Worm (Caenorhabditis elegans): ENCODE measurements around the gene sre-45.
A peak's percentile ranks its signal among the peaks of the same experiment; 100 is the strongest.

sre-45 gene

DNA sequence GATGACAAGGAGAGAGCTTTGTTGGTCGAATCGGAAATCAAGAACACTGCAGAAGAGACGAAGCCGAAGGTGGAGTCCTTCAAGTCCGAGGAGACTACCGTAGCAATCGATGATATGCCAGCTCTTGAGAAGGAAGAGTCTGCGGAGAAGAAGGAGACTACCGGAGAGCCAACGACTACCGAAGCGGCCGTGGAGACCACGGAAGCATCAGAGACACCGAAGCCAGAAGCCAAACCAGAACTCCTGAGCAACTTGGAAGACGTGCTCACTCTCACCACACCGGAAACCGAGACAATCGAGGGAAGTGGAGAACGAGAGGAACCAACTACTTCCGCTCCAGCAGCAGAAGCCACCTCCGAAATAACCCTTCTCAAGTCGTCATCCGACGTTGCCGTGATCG, 33.6 kb upstream of the sre-45 start:
- TF ChIP-seq set-16 (GFP tag; IDR thresholded peaks at IDR 0.05) (peak; percentile 65), unc-62 (GFP tag; optimal IDR thresholded peaks at IDR 0.05 in 1 of 2) (peak in 1 of 2 experiments; percentile 47), unc-62 (tag; optimal IDR thresholded peaks at IDR 0.05) (no peak), ces-1 (GFP tag; optimal IDR thresholded peaks at IDR 0.05) (no peak), R02D3.7 (tag; optimal IDR thresholded peaks at IDR 0.05) (no peak), F10B5.3 (tag; optimal IDR thresholded peaks at IDR 0.05) (no peak)

DNA sequence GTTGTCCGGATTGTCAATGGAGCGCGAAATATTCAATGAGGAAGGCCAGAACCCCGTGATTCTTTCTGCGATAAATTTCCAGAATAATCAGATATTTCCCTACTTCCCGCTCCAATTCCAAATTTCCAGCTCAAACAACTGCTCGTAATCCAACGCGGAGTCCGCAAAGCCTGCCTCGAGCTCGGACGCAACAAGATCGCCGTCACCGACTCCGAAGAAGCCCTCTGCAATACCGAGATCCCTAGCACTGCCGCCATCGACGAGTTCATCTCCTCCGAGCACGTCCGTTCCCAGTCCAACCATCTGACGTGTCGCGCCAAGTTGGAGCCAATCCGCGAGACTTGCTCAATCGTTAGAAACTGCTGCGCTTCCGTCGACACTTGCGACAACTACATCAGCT, 32.6 kb upstream of the sre-45 start:
- TF ChIP-seq F26F4.8 (GFP tag; conservative IDR thresholded peaks at IDR 0.05), result 0 out of 2 replicates have a peak, but pooled peaks have one; percentile 7
- 0 out of 2 replicates have a peak, but pooled peaks have one; percentile 5 for TF ChIP-seq nhr-42 (GFP tag; IDR thresholded peaks at IDR 0.05)
- TF ChIP-seq set-16 (GFP tag; IDR thresholded peaks at IDR 0.05), result peak; percentile 77
- no peak for TF ChIP-seq nhr-102 (tag; optimal IDR thresholded peaks at IDR 0.05)
- 0 out of 2 replicates have a peak, but pooled peaks have one; percentile 10 for TF ChIP-seq T26A8.4 (GFP tag; IDR thresholded peaks at IDR 0.05)
- TF ChIP-seq lin-38 (GFP tag; IDR thresholded peaks at IDR 0.05), result 0 out of 2 replicates have a peak, but pooled peaks have one; percentile 17
- no peak for TF ChIP-seq nhr-10 (tag; optimal IDR thresholded peaks at IDR 0.05)

DNA sequence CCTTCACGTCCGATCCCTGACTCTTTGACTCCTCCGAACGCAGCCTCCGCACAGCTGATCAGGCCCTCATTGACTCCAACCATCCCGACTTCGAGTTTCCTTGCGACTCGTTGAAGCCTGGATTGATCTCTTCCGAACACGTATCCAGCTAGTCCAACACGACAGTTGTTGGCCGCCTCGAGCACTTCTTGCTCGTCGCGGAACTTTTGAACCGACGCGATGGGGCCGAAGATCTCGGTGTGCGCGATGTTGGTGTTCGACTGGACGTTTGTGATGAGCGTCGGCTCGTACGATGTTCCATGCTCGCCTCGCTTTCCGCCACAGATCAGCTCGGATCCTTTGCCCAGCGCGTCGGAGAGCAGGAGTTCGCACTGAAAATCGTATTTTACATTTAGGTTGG, 30.1 kb upstream of the sre-45 start:
- TF ChIP-seq set-16 (GFP tag; IDR thresholded peaks at IDR 0.05) (peak; percentile 69; the same call in 1 of the 2 replicates), Y75B8A.6 (GFP tag; IDR thresholded peaks at IDR 0.05) (no peak), arid-1 (GFP tag; conservative IDR thresholded peaks at IDR 0.05) (no peak)

DNA sequence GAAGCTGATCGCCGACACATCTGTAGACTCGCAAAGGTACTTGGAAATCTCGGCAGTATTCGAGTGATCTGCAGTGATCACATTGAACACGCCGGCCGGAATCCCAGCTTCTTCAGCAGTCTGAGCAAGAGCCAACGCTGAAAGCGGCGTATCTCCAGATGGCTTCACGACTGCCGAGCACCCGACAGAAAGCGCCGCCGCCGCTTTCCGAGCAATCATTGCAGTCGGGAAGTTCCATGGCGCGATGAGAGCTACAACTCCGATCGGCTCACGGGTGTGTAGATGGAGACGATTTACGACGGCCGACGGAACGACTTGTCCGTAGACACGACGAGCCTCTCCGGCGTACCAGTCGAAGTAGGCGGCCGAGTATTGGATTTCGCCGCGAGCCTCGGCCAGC, 27.8 kb upstream of the sre-45 start:
- TF ChIP-seq zfp-2 (tag; optimal IDR thresholded peaks at IDR 0.05) (no peak), lir-3 (tag; optimal IDR thresholded peaks at IDR 0.05) (no peak), fos-1 (tag; optimal IDR thresholded peaks at IDR 0.05) (no peak), lin-15B (tag; optimal IDR thresholded peaks at IDR 0.05) (no peak), ceh-20 (GFP tag; IDR thresholded peaks at IDR 0.05) (no peak), hlh-30 (tag; optimal IDR thresholded peaks at IDR 0.05; ENCODE audit: insufficient read depth) (no peak), cey-2 (tag; optimal IDR thresholded peaks at IDR 0.05; ENCODE audit: borderline replicate concordance, insufficient read depth) (no peak), daf-8 (GFP tag; IDR thresholded peaks at IDR 0.05) (0 out of 2 replicates have a peak, but pooled peaks have one; percentile 26), egl-43 (GFP tag; IDR thresholded peaks at IDR 0.05) (peak; percentile 23; the same call in 1 of the 2 replicates), dve-1 (tag; optimal IDR thresholded peaks at IDR 0.05; ENCODE audit: insufficient read depth) (no peak), nhr-77 (tag; optimal IDR thresholded peaks at IDR 0.05) (no peak), zfp-3 (GFP tag; conservative IDR thresholded peaks at IDR 0.05) (no peak), nhr-11 (tag; optimal IDR thresholded peaks at IDR 0.05) (no peak), F26F4.8 (GFP tag; conservative IDR thresholded peaks at IDR 0.05) (no peak), tag-97 (GFP tag; IDR thresholded peaks at IDR 0.05) (no peak), vab-7 (GFP tag; IDR thresholded peaks at IDR 0.05) (no peak), lin-1 (GFP tag; IDR thresholded peaks at IDR 0.05) (no peak), dmd-6 (GFP tag; IDR thresholded peaks at IDR 0.05) (no peak), set-16 (GFP tag; IDR thresholded peaks at IDR 0.05) (peak; percentile 87), Y5F2A.4 (GFP tag; optimal IDR thresholded peaks at IDR 0.05) (no peak), jun-1 (tag; optimal IDR thresholded peaks at IDR 0.05) (no peak)

DNA sequence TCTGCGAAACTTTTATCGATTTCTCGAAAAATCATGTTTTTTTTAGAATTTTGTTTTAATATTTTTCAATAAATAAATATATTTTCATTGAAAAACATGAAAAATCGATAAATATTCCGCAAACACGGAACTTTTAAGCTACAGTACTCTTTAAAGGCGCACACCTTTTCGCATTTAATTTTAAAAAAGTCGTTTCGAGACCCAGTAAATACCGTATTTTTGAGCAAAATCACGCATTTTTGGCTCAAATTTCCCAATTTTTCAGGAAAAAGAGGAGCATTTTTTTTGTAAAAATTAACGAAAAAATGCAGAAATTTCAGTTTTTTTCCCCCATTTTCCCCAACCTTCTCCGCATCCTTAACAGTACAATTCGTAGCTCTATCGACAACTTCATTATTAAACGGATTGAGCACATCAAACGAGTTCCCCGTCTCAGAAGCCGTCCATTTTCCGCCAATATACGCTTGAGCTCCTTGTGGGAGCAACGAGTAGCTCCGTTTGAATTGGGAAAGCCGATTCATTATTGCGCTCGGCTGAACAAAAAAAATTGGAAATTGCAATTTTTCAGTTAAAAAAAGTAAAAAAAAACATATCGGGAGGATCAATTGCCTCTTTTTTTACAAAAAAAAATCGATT, 26.3 kb upstream of the sre-45 start, which contains the start of gene alh-7:
alh-7 (minus strand) TSS at position 533 of the 636 bp plus-strand sequence.
- TF ChIP-seq cey-2 (tag; optimal IDR thresholded peaks at IDR 0.05; ENCODE audit: borderline replicate concordance, insufficient read depth) (no peak), aly-2 (tag; optimal IDR thresholded peaks at IDR 0.05) (no peak), Y5F2A.4 (GFP tag; optimal IDR thresholded peaks at IDR 0.05) (peak; percentile 33), unc-62 (GFP tag; optimal IDR thresholded peaks at IDR 0.05 in 1 of 2) (peak in 1 of 2 experiments; percentile 57), unc-62 (tag; optimal IDR thresholded peaks at IDR 0.05) (no peak), ama-1 (optimal IDR thresholded peaks at IDR 0.05) (peak; percentile 64), lin-38 (GFP tag; IDR thresholded peaks at IDR 0.05) (peak; percentile 32), daf-19 (GFP tag; conservative IDR thresholded peaks at IDR 0.05) (no peak), ztf-11 (tag; optimal IDR thresholded peaks at IDR 0.05) (no peak), nhr-42 (GFP tag; IDR thresholded peaks at IDR 0.05) (peak; percentile 60; the same call in 1 of the 2 replicates), attf-4 (tag; optimal IDR thresholded peaks at IDR 0.05) (no peak), snpc-4 (tag; optimal IDR thresholded peaks at IDR 0.05) (no peak)

All from whole organism, L4 larva.